Worm (Caenorhabditis elegans): ENCODE results near the gene allo-1.

The allo-1 gene

DNA sequence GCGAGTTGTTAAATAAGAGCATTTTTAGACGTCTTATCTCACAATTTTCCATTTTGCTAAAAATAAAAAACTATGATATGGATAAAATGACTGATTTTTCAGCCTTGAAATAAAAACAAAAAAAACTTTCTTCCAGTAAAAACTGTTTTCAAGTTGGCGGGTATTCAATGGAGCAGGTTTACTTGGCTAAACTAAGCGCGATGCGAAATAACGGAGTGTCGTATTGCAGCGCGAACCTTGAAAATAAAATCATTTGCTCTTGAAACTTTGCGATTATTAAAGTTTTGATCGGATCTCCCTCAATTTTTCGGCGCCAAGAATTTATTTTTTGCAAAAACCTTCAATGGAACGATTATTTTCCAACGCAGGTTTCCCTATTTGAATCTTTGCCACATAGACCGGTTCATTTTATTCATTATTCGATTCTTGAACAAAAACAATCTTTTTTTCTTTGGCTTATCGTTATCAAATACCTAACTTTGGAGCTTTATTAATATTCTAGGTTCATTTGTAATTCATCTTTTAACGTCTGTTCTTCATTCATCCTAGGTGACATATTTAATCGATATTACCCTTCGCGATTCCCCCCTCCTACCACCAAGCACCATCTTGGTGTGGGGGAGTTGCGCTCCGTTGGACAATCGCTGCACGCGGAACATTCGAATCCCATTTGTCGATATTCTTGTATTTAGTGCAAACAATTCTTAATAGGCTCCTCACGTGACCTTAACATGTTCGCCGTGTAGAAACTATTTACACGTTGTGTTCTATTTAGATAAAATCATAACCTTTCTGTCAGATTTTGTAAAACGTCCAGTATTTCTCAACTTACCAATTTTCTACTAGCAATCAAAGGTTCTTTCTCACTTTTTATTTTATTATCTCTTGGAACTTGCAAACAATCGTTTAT, 37.9 kb upstream of the allo-1 start, which contains the start of the genes orc-5 and cyb-1 (continued):
- TF ChIP-seq ceh-82 (tag; optimal IDR thresholded peaks at IDR 0.05) (peak; percentile 56 to 81 (median 71)), dsc-1 (tag; optimal IDR thresholded peaks at IDR 0.05) (peak; percentile 70), rnt-1 (tag; optimal IDR thresholded peaks at IDR 0.05) (peak; percentile 87), nhr-90 (tag; optimal IDR thresholded peaks at IDR 0.05; ENCODE audit: poor library complexity) (peak; percentile 74), mdl-1 (tag; optimal IDR thresholded peaks at IDR 0.05) (peak in 1 of 2 experiments; percentile 66), fkh-10 (GFP tag; optimal IDR thresholded peaks at IDR 0.05) (peak; percentile 17), nhr-76 (tag; optimal IDR thresholded peaks at IDR 0.05) (no peak), nhr-47 (tag; optimal IDR thresholded peaks at IDR 0.05) (peak; percentile 88), pqm-1 (tag; optimal IDR thresholded peaks at IDR 0.05) (no peak), dpl-1 (GFP tag; optimal IDR thresholded peaks at IDR 0.05) (peak; percentile 97 to 98 (median 97)), elt-2 (tag; optimal IDR thresholded peaks at IDR 0.05) (no peak), blmp-1 (tag; optimal IDR thresholded peaks at IDR 0.05) (peak; percentile 87), ets-5 (GFP tag; IDR thresholded peaks at IDR 0.05) (no peak), vab-15 (tag; optimal IDR thresholded peaks at IDR 0.05) (no peak), fos-1 (tag; optimal IDR thresholded peaks at IDR 0.05) (peak; percentile 34), nhr-19 (GFP tag; conservative IDR thresholded peaks at IDR 0.05) (peak; percentile 82), fkh-8 (tag; optimal IDR thresholded peaks at IDR 0.05) (peak; percentile 52), lin-15B (tag; optimal IDR thresholded peaks at IDR 0.05) (peak; percentile 95), sox-4 (tag; optimal IDR thresholded peaks at IDR 0.05) (peak; percentile 27), isw-1 (GFP tag; IDR thresholded peaks at IDR 0.05) (peak; percentile 76), ceh-88 (GFP tag; IDR thresholded peaks at IDR 0.05) (no peak), zag-1 (tag; optimal IDR thresholded peaks at IDR 0.05) (no peak), lin-39 (tag; optimal IDR thresholded peaks at IDR 0.05) (peak; percentile 44), ceh-63 (GFP tag; optimal IDR thresholded peaks at IDR 0.05) (no peak), swsn-7 (tag; optimal IDR thresholded peaks at IDR 0.05) (peak; percentile 81), Y116A8C.19 (tag; optimal IDR thresholded peaks at IDR 0.05; ENCODE audit: borderline replicate concordance) (no peak), zip-4 (GFP tag; optimal IDR thresholded peaks at IDR 0.05) (no peak), nhr-28 (tag; optimal IDR thresholded peaks at IDR 0.05) (no peak), snpc-4 (tag; optimal IDR thresholded peaks at IDR 0.05) (peak; percentile 53), C16A3.4 (tag; optimal IDR thresholded peaks at IDR 0.05) (peak; percentile 86), grh-1 (GFP tag; IDR thresholded peaks at IDR 0.05) (peak; percentile 74), unc-62 (GFP tag; optimal IDR thresholded peaks at IDR 0.05) (no peak), hlh-4 (tag; optimal IDR thresholded peaks at IDR 0.05) (no peak), ces-1 (GFP tag; optimal IDR thresholded peaks at IDR 0.05) (no peak), nhr-11 (tag; optimal IDR thresholded peaks at IDR 0.05) (peak; percentile 44), lin-35 (GFP tag; optimal IDR thresholded peaks at IDR 0.05) (peak; percentile 97 to 99), jun-1 (tag; optimal IDR thresholded peaks at IDR 0.05) (peak; percentile 58), nhr-12 (tag; optimal IDR thresholded peaks at IDR 0.05) (no peak), hpl-2 (GFP tag; optimal IDR thresholded peaks at IDR 0.05) (no peak), lir-3 (tag; optimal IDR thresholded peaks at IDR 0.05; ENCODE audit: poor library complexity) (peak; percentile 55), elt-3 (tag; optimal IDR thresholded peaks at IDR 0.05) (peak in 4 of 6 experiments; percentile 17 to 81 (median 44)), fkh-4 (tag; optimal IDR thresholded peaks at IDR 0.05; ENCODE audit: borderline replicate concordance) (no peak), pag-3 (tag; optimal IDR thresholded peaks at IDR 0.05; ENCODE audit: borderline replicate concordance, insufficient read depth) (no peak), egl-27 (tag; optimal IDR thresholded peaks at IDR 0.05) (no peak), tbx-2 (tag; optimal IDR thresholded peaks at IDR 0.05) (peak; percentile 78), ztf-11 (tag; optimal IDR thresholded peaks at IDR 0.05) (no peak), efl-3 (GFP tag; optimal IDR thresholded peaks at IDR 0.05) (no peak)

Measured in whole organism, L1 larva.